Worm (Caenorhabditis elegans): ENCODE results near the gene C24F3.2.

The C24F3.2 gene

ce11 chrIV:10242458-10243123 lies 20.3 kb downstream of the C24F3.2 start:
- TF ChIP-seq C16A3.4 (tag; optimal IDR thresholded peaks at IDR 0.05) (peak; percentile 21), tlp-1 (tag; optimal IDR thresholded peaks at IDR 0.05) (no peak), lin-15B (tag; optimal IDR thresholded peaks at IDR 0.05) (no peak), dsc-1 (tag; optimal IDR thresholded peaks at IDR 0.05) (no peak), nhr-76 (tag; optimal IDR thresholded peaks at IDR 0.05) (no peak), jun-1 (tag; optimal IDR thresholded peaks at IDR 0.05) (no peak), xbp-1 (tag; optimal IDR thresholded peaks at IDR 0.05) (peak; percentile 8), elt-2 (tag; optimal IDR thresholded peaks at IDR 0.05) (no peak), nhr-77 (tag; optimal IDR thresholded peaks at IDR 0.05) (peak; percentile 11), ama-1 (optimal IDR thresholded peaks at IDR 0.05) (no peak), fkh-4 (tag; optimal IDR thresholded peaks at IDR 0.05; ENCODE audit: borderline replicate concordance) (no peak), lir-3 (tag; optimal IDR thresholded peaks at IDR 0.05; ENCODE audit: poor library complexity) (peak; percentile 40), snpc-4 (tag; optimal IDR thresholded peaks at IDR 0.05) (no peak), irx-1 (tag; optimal IDR thresholded peaks at IDR 0.05) (no peak), sup-37 (GFP tag; optimal IDR thresholded peaks at IDR 0.05) (no peak), zip-4 (GFP tag; optimal IDR thresholded peaks at IDR 0.05) (no peak), nhr-20 (tag; optimal IDR thresholded peaks at IDR 0.05) (peak; percentile 57), egl-13 (tag; optimal IDR thresholded peaks at IDR 0.05) (no peak), hlh-17 (GFP tag; optimal IDR thresholded peaks at IDR 0.05; ENCODE audit: borderline replicate concordance) (no peak), snu-23 (GFP tag; optimal IDR thresholded peaks at IDR 0.05) (peak; percentile 45), nhr-237 (tag; optimal IDR thresholded peaks at IDR 0.05) (no peak), nhr-19 (GFP tag; conservative IDR thresholded peaks at IDR 0.05) (0 out of 2 replicates have a peak, but pooled peaks have one; percentile 14), alr-1 (tag; optimal IDR thresholded peaks at IDR 0.05; ENCODE audit: borderline replicate concordance) (no peak), skn-1 (tag; optimal IDR thresholded peaks at IDR 0.05) (peak; percentile 50), sptf-1 (tag; optimal IDR thresholded peaks at IDR 0.05) (no peak), nhr-47 (tag; optimal IDR thresholded peaks at IDR 0.05) (no peak), unc-62 (GFP tag; optimal IDR thresholded peaks at IDR 0.05) (no peak), aha-1 (tag; optimal IDR thresholded peaks at IDR 0.05) (no peak), nhr-71 (tag; optimal IDR thresholded peaks at IDR 0.05) (peak; percentile 44), rnt-1 (tag; optimal IDR thresholded peaks at IDR 0.05) (peak; percentile 61), tbx-2 (tag; optimal IDR thresholded peaks at IDR 0.05) (peak; percentile 49), mep-1 (tag; optimal IDR thresholded peaks at IDR 0.05) (peak; percentile 41), sox-4 (tag; optimal IDR thresholded peaks at IDR 0.05) (no peak), vab-15 (tag; optimal IDR thresholded peaks at IDR 0.05) (no peak), unc-86 (tag; optimal IDR thresholded peaks at IDR 0.05) (no peak), ceh-90 (tag; optimal IDR thresholded peaks at IDR 0.05) (peak; percentile 61), fos-1 (tag; optimal IDR thresholded peaks at IDR 0.05) (no peak), lin-14 (GFP tag; optimal IDR thresholded peaks at IDR 0.05) (peak; percentile 52), nhr-12 (tag; optimal IDR thresholded peaks at IDR 0.05) (no peak), ceh-88 (GFP tag; IDR thresholded peaks at IDR 0.05) (no peak), unc-30 (tag; optimal IDR thresholded peaks at IDR 0.05) (no peak), F16B12.6 (tag; optimal IDR thresholded peaks at IDR 0.05) (no peak), mab-9 (GFP tag; IDR thresholded peaks at IDR 0.05) (no peak), dpl-1 (GFP tag; optimal IDR thresholded peaks at IDR 0.05) (peak; percentile 71 to 87 (median 85)), C04F5.9 (tag; optimal IDR thresholded peaks at IDR 0.05) (no peak), fkh-10 (GFP tag; optimal IDR thresholded peaks at IDR 0.05) (no peak), ztf-11 (tag; optimal IDR thresholded peaks at IDR 0.05) (no peak), mef-2 (tag; optimal IDR thresholded peaks at IDR 0.05) (no peak), lin-39 (tag; optimal IDR thresholded peaks at IDR 0.05) (no peak), lin-35 (GFP tag; optimal IDR thresholded peaks at IDR 0.05) (peak; percentile 81 to 91), swsn-7 (tag; optimal IDR thresholded peaks at IDR 0.05) (peak; percentile 1), pax-3 (tag; optimal IDR thresholded peaks at IDR 0.05) (no peak), aly-2 (tag; optimal IDR thresholded peaks at IDR 0.05) (no peak)

Data from whole organism, L1 larva.